Fruit fly (Drosophila melanogaster): Measurements from ENCODE around the gene CG6144.

DNA sequence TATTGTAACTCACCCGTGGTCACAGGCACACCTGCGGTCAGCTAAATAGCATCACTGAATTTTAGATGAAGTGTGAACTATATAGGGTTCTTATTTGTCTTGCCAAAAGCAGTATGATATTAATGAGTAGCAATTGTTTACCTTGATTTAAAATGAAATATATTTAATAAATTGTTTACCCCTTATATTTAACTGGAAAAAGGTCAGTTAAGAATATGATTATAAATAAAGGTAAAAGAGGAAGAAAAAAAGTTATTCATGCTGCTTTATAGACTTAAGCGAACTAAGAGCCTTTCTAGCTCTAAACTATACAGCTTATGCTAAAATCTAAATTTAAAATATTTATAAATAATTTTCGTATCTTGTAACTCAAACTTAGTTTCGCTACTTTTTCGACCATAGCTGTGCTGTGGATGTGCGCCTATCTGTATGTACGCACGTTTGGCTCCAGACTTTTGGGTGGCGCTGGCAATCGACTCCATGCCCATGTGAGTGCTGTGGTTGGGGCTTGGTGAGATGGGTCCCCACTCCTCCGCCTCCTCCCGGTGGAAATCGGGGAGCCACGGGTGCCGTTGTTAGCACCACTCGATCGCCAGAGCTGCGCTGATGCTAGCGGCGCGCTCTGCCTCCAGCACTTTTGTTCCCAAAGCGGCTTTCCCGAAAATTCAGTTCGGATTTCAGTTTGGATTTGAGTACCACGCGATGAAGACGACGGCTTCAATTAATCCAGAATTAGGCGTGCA, 46.3 kb upstream of the CG6144 start, which contains the start of gene loh:
- TF ChIP-seq Eip93F (GFP tag; optimal IDR thresholded peaks at IDR 0.05) = no peak
- TF ChIP-seq CG4318 (GFP tag; optimal IDR thresholded peaks at IDR 0.05) = no peak
- TF ChIP-seq Sox102F (GFP tag; optimal IDR thresholded peaks at IDR 0.05) = no peak
- peak; percentile 1 for TF ChIP-seq lz (GFP tag; optimal IDR thresholded peaks at IDR 0.05)
- TF ChIP-seq CG1621 (tag; optimal IDR thresholded peaks at IDR 0.05) = no peak
